Fruit fly (Drosophila melanogaster) whole organism, embryonic: ENCODE data around the gene CG13455.

Experiments used
- Antp ChIP-seq: fragments of 200-800 bp; sonication (Bioruptor generic); optimal IDR thresholded peaks from 3 replicates; lab custom pipeline; 2016; ENCODE audit warnings: missing biosample characterization, missing genetic modification characterization
- Bteb2 ChIP-seq: fragments of 200-800 bp; sonication (Bioruptor generic); optimal IDR thresholded peaks from 2 replicates; lab custom pipeline; 2016; ENCODE audit warnings: missing biosample characterization, missing genetic modification characterization
- CG10147 ChIP-seq: fragments of 200-800 bp; sonication (Bioruptor generic); optimal IDR thresholded peaks from 2 replicates; lab custom pipeline; 2019; ENCODE audit warnings: missing biosample characterization, mild to moderate bottlenecking, missing genetic modification characterization, moderate library complexity
- CG10462 ChIP-seq: fragments of 200-800 bp; sonication (Bioruptor generic); optimal IDR thresholded peaks from 2 replicates; lab custom pipeline; 2016; ENCODE audit warnings: missing biosample characterization, missing genetic modification characterization
- CG10654 ChIP-seq: fragments of 200-800 bp; sonication (Bioruptor generic); optimal IDR thresholded peaks from 2 replicates; lab custom pipeline; 2016; ENCODE audit warnings: missing biosample characterization, missing genetic modification characterization
- CG11247 ChIP-seq: fragments of 200-800 bp; sonication (Bioruptor generic); IDR thresholded peaks from 2 replicates; pipeline ENCODE4 v1.3.6; 2022; ENCODE audit warnings: missing biosample characterization, missing genetic modification characterization
- CG11456 ChIP-seq: fragments of 200-800 bp; sonication (Bioruptor generic); IDR thresholded peaks from 3 replicates; pipeline ENCODE4 v1.3.6; 2022; ENCODE audit warnings: missing biosample characterization, missing genetic modification characterization
- CG11696 ChIP-seq: fragments of 200-800 bp; sonication (Bioruptor generic); IDR thresholded peaks from 2 replicates; pipeline ENCODE4 v1.3.6; 2022; ENCODE audit warnings: missing biosample characterization, missing genetic modification characterization
- CG12219 ChIP-seq: fragments of 200-800 bp; sonication (Bioruptor generic); optimal IDR thresholded peaks from 3 replicates; lab custom pipeline; 2018; ENCODE audit warnings: missing biosample characterization, mild to moderate bottlenecking, missing genetic modification characterization
- CG13624 ChIP-seq: fragments of 200-800 bp; sonication (Bioruptor generic); optimal IDR thresholded peaks from 2 replicates; lab custom pipeline; 2016; ENCODE audit warnings: missing biosample characterization, missing genetic modification characterization
- CG14050 ChIP-seq: fragments of 200-800 bp; sonication (Bioruptor generic); IDR thresholded peaks from 3 replicates; pipeline ENCODE4 v1.3.6; 2022; ENCODE audit warnings: missing biosample characterization, missing genetic modification characterization
- CG14667 ChIP-seq: fragments of 200-800 bp; sonication (Bioruptor generic); IDR thresholded peaks from 2 replicates; pipeline ENCODE4 v1.3.6; 2022; ENCODE audit warnings: missing biosample characterization, missing genetic modification characterization
- CG14965 ChIP-seq: fragments of 200-800 bp; sonication (Bioruptor generic); optimal IDR thresholded peaks from 2 replicates; lab custom pipeline; 2016; ENCODE audit warnings: missing biosample characterization, missing genetic modification characterization, borderline replicate concordance
- CG1602 ChIP-seq: fragments of 200-800 bp; sonication (Bioruptor generic); optimal IDR thresholded peaks from 3 replicates; lab custom pipeline; 2016; ENCODE audit warnings: missing biosample characterization, missing genetic modification characterization
- CG16813 ChIP-seq: fragments of 200-800 bp; sonication (Bioruptor generic); IDR thresholded peaks from 3 replicates; pipeline ENCODE4 v1.3.6; 2022; ENCODE audit warnings: missing biosample characterization, missing genetic modification characterization; ENCODE audit not compliant: partially characterized antibody
- CG17912 ChIP-seq: fragments of 200-800 bp; sonication (Bioruptor generic); optimal IDR thresholded peaks from 2 replicates; lab custom pipeline; 2018; ENCODE audit warnings: missing biosample characterization, mild to moderate bottlenecking, missing genetic modification characterization
- CG18764 ChIP-seq: fragments of 200-800 bp; sonication (Bioruptor generic); optimal IDR thresholded peaks from 3 replicates; lab custom pipeline; 2016; ENCODE audit warnings: missing biosample characterization, missing genetic modification characterization
- CG2199 ChIP-seq: fragments of 200-800 bp; sonication (Bioruptor generic); IDR thresholded peaks from 3 replicates; pipeline ENCODE4 v1.3.6; 2022; ENCODE audit warnings: missing biosample characterization, missing genetic modification characterization
- CG2202 ChIP-seq: fragments of 200-800 bp; sonication (Bioruptor generic); optimal IDR thresholded peaks from 2 replicates; lab custom pipeline; 2018; ENCODE audit warnings: missing biosample characterization, mild to moderate bottlenecking, missing genetic modification characterization
- CG33213 ChIP-seq: fragments of 200-800 bp; sonication (Bioruptor generic); optimal IDR thresholded peaks from 3 replicates; lab custom pipeline; 2016; ENCODE audit warnings: missing biosample characterization, missing genetic modification characterization
- CG4617 ChIP-seq: fragments of 200-800 bp; sonication (Bioruptor generic); optimal IDR thresholded peaks from 3 replicates; lab custom pipeline; 2016; ENCODE audit warnings: missing biosample characterization, missing genetic modification characterization, borderline replicate concordance
- CG4707 ChIP-seq: fragments of 200-800 bp; sonication (Bioruptor generic); optimal IDR thresholded peaks from 2 replicates; lab custom pipeline; 2018; ENCODE audit warnings: missing biosample characterization, mild to moderate bottlenecking, missing genetic modification characterization, moderate library complexity
- CG5953 ChIP-seq: fragments of 200-800 bp; sonication (Bioruptor generic); IDR thresholded peaks from 2 replicates; pipeline ENCODE4 v1.3.6; 2022; ENCODE audit warnings: missing biosample characterization, missing genetic modification characterization
- Dll ChIP-seq: fragments of 200-800 bp; sonication (Bioruptor generic); IDR thresholded peaks from 4 replicates; pipeline ENCODE4 v1.3.6; 2022; ENCODE audit warnings: missing biosample characterization, missing genetic modification characterization; ENCODE audit not compliant: partially characterized antibody
- Ets65A ChIP-seq: fragments of 200-800 bp; sonication (Bioruptor generic); peaks from one replicate; lab custom pipeline; 2016; ENCODE audit warnings: missing biosample characterization, missing genetic modification characterization
- Fer2 ChIP-seq: fragments of 200-800 bp; sonication (Bioruptor generic); optimal IDR thresholded peaks from 2 replicates; lab custom pipeline; 2018; ENCODE audit warnings: missing biosample characterization, mild to moderate bottlenecking, missing genetic modification characterization, moderate library complexity
- Hmr ChIP-seq: fragments of 200-800 bp; sonication (Bioruptor generic); optimal IDR thresholded peaks from 3 replicates; lab custom pipeline; 2017; ENCODE audit warnings: mild to moderate bottlenecking, missing biosample characterization, missing genetic modification reagents, missing genetic modification characterization
- Hr51 ChIP-seq, 2 experiments: fragments of 200-800 bp; sonication (Bioruptor generic); optimal IDR thresholded peaks; 2 replicates in 1 of 2; 3 replicates in 1 of 2; lab custom pipeline; 2016 to 2018; ENCODE audit warnings: missing biosample characterization in 2 of 2, missing genetic modification characterization in 2 of 2, mild to moderate bottlenecking in 1 of 2, moderate library complexity in 1 of 2
- Max ChIP-seq: fragments of 200-800 bp; sonication (Bioruptor generic); optimal IDR thresholded peaks from 2 replicates; lab custom pipeline; 2016; ENCODE audit warnings: missing biosample characterization, mild to moderate bottlenecking, missing genetic modification characterization
- Optix ChIP-seq: fragments of 200-800 bp; sonication (Bioruptor generic); IDR thresholded peaks from 3 replicates; pipeline ENCODE4 v1.3.6; 2022; ENCODE audit warnings: missing biosample characterization, missing genetic modification characterization
- Ravus ChIP-seq: fragments of 200-800 bp; sonication (Bioruptor generic); IDR thresholded peaks from 2 replicates; pipeline ENCODE4 v1.3.6; 2022; ENCODE audit warnings: missing biosample characterization, missing genetic modification characterization
- Spps ChIP-seq: fragments of 200-800 bp; sonication (Bioruptor generic); optimal IDR thresholded peaks from 2 replicates; lab custom pipeline; 2018; ENCODE audit warnings: missing biosample characterization, mild to moderate bottlenecking, missing genetic modification characterization
- Taf1 ChIP-seq: fragments of 200-800 bp; sonication (Bioruptor generic); IDR thresholded peaks from 2 replicates; pipeline ENCODE4 v1.3.6; 2022; ENCODE audit warnings: missing biosample characterization, missing genetic modification characterization
- br ChIP-seq: fragments of >200 bp; optimal IDR thresholded peaks from 2 replicates; lab custom pipeline; 2017
- cg ChIP-seq: fragments of 200-800 bp; sonication (Bioruptor generic); optimal IDR thresholded peaks from 3 replicates; lab custom pipeline; 2019; ENCODE audit warnings: missing biosample characterization, mild to moderate bottlenecking, missing genetic modification characterization, moderate library complexity
- crol ChIP-seq: fragments of 200-800 bp; sonication (Bioruptor generic); IDR thresholded peaks from 2 replicates; pipeline ENCODE4 v1.3.6; 2022; ENCODE audit warnings: missing biosample characterization, missing genetic modification characterization
- dan ChIP-seq: fragments of 200-800 bp; sonication (Bioruptor generic); IDR thresholded peaks from 2 replicates; pipeline ENCODE4 v1.3.6; 2022; ENCODE audit warnings: missing biosample characterization, missing genetic modification characterization
- dysf ChIP-seq: fragments of 200-800 bp; sonication (Bioruptor generic); IDR thresholded peaks from 3 replicates; pipeline ENCODE4 v1.3.6; 2022; ENCODE audit warnings: missing biosample characterization, missing genetic modification characterization
- ems ChIP-seq: fragments of 200-800 bp; sonication (Bioruptor generic); optimal IDR thresholded peaks from 3 replicates; lab custom pipeline; 2016; ENCODE audit warnings: missing biosample characterization, missing genetic modification characterization
- fd64A ChIP-seq: fragments of 200-800 bp; sonication (Bioruptor generic); optimal IDR thresholded peaks from 3 replicates; lab custom pipeline; 2018; ENCODE audit warnings: missing biosample characterization, mild to moderate bottlenecking, missing genetic modification characterization
- fu2 ChIP-seq: fragments of 200-800 bp; sonication (Bioruptor generic); optimal IDR thresholded peaks from 2 replicates; lab custom pipeline; 2016; ENCODE audit warnings: missing biosample characterization, missing genetic modification characterization
- insv ChIP-seq, 2 experiments: fragments of 200-800 bp; sonication (Bioruptor generic); optimal IDR thresholded peaks; 3 replicates each; lab custom pipeline; 2016 to 2018; ENCODE audit warnings: missing biosample characterization in 2 of 2, missing genetic modification characterization in 2 of 2
- lilli ChIP-seq: fragments of 200-800 bp; sonication (Bioruptor generic); optimal IDR thresholded peaks from 3 replicates; lab custom pipeline; 2016; ENCODE audit warnings: missing biosample characterization, missing genetic modification characterization
- mirr ChIP-seq: fragments of 200-800 bp; sonication (Bioruptor generic); optimal IDR thresholded peaks from 3 replicates; lab custom pipeline; 2018; ENCODE audit warnings: missing biosample characterization, mild to moderate bottlenecking, missing genetic modification characterization
- phol ChIP-seq: fragments of 200-800 bp; sonication (Bioruptor generic); optimal IDR thresholded peaks from 3 replicates; lab custom pipeline; 2018; ENCODE audit warnings: missing biosample characterization, mild to moderate bottlenecking, missing genetic modification characterization, moderate library complexity
- scrt ChIP-seq: fragments of 200-800 bp; sonication (Bioruptor generic); optimal IDR thresholded peaks from 2 replicates; lab custom pipeline; 2018; ENCODE audit warnings: missing biosample characterization, mild to moderate bottlenecking, missing genetic modification characterization, moderate library complexity
- slbo ChIP-seq: fragments of 200-800 bp; sonication (Bioruptor generic); IDR thresholded peaks from 2 replicates; pipeline ENCODE4 v1.3.6; 2022; ENCODE audit warnings: missing biosample characterization, missing genetic modification characterization
- slp2 ChIP-seq: fragments of 200-800 bp; sonication (Bioruptor generic); optimal IDR thresholded peaks from 2 replicates; lab custom pipeline; 2016; ENCODE audit warnings: missing biosample characterization, missing genetic modification characterization
- tio ChIP-seq: fragments of 200-800 bp; sonication (Bioruptor generic); optimal IDR thresholded peaks from 2 replicates; lab custom pipeline; 2017; ENCODE audit warnings: missing biosample characterization, missing genetic modification characterization, inconsistent platforms
- zfh1 ChIP-seq: fragments of 200-800 bp; sonication (Bioruptor generic); IDR thresholded peaks from 3 replicates; pipeline ENCODE4 v1.3.6; 2022; ENCODE audit warnings: missing biosample characterization, missing genetic modification characterization

Gene CG13455

DNA sequence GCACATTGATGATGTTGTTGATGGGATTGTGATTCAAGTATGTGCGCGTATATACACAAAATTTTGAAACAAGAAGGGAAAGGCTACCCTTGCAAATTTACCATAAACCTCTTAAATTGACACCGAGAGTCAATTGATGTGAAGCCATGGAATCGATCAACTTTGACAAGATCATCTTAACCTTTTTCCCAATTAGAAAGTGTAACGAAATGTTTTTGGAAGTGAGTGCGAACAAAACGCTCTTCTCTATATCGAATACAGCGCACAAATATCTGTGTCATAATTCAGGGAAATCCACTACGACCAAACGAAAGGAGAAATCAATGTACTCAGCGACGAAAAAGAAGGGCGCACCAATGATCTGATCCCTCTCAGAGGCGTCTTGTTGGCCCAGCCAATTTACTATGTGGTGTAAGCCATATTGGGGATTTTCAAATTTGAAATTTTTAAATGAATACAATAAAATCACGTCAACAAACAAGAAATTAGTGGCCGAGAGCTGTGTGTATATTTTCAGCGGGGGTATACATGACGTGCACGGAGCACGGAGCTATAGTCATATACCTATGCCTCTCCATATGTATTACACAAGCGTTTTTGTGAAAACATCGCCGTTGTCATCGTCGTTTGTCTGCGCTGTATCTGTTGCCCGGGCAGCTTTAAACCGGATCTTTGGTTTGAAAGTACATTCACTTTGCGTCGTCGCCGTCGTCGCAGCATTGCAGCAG is 37.2 kb downstream of the CG13455 start (continued):
- TF ChIP-seq CG14667 (GFP tag; lab: Robert Waterston, UW) (no peak), CG5953 (GFP tag; lab: Robert Waterston, UW) (no peak), CG33213 (no peak), scrt (no peak), lilli (GFP tag; lab: Kevin White, UChicago) (peak; percentile 29), CG4707 (GFP tag; lab: Kevin White, UChicago) (peak; percentile 24), zfh1 (peak; percentile 20; the same call in 1 of the 3 replicates), Hmr (GFP tag; lab: Kevin White, UChicago) (no peak), Taf1 (GFP tag; lab: Robert Waterston, UW) (no peak), CG2199 (GFP tag; lab: Robert Waterston, UW) (0 out of 3 replicates have a peak, but pooled peaks have one; percentile 26), insv (GFP tag; optimal IDR thresholded peaks at IDR 0.05; lab: Kevin White, UChicago) (no peak), dan (GFP tag; lab: Robert Waterston, UW) (no peak), CG16813 (GFP tag; lab: Robert Waterston, UW) (no peak), Antp (GFP tag; lab: Kevin White, UChicago) (peak; percentile 38), Ets65A (GFP tag; lab: Kevin White, UChicago) (peak; percentile 85), CG14050 (no peak), CG4617 (GFP tag; lab: Kevin White, UChicago) (no peak), Optix (GFP tag; lab: Robert Waterston, UW) (peak; percentile 41; the same call in 1 of the 3 replicates), CG10462 (GFP tag; lab: Kevin White, UChicago) (no peak), slbo (GFP tag; lab: Robert Waterston, UW) (0 out of 2 replicates have a peak, but pooled peaks have one; percentile 5), Dll (GFP tag; lab: Robert Waterston, UW) (no peak), CG2202 (tag; lab: Kevin White, UChicago) (no peak), CG11247 (GFP tag; lab: Robert Waterston, UW) (peak; percentile 14; the same call in 1 of the 2 replicates), slp2 (GFP tag; lab: Kevin White, UChicago) (no peak), CG11456 (no peak), Max (GFP tag; lab: Kevin White, UChicago) (peak; percentile 1), Bteb2 (GFP tag; lab: Kevin White, UChicago) (no peak), fd64A (GFP tag; lab: Kevin White, UChicago) (peak; percentile 42), phol (tag; lab: Kevin White, UChicago) (peak; percentile 10), CG10654 (GFP tag; lab: Kevin White, UChicago) (no peak), CG17912 (GFP tag; lab: Kevin White, UChicago) (no peak), cg (GFP tag; lab: Kevin White, UChicago) (no peak), CG18764 (GFP tag; lab: Kevin White, UChicago) (no peak), br (lab: Kevin White, UChicago) (no peak), CG12219 (peak; percentile 19), dysf (GFP tag; lab: Robert Waterston, UW) (peak; percentile 53), tio (GFP tag; lab: Kevin White, UChicago) (no peak), CG14965 (GFP tag; lab: Kevin White, UChicago) (no peak), fu2 (GFP tag; lab: Kevin White, UChicago) (no peak), Spps (tag; lab: Kevin White, UChicago) (peak; percentile 34), CG10147 (no peak), CG1602 (GFP tag; lab: Kevin White, UChicago) (no peak), ems (GFP tag; lab: Kevin White, UChicago) (peak; percentile 26), CG13624 (peak; percentile 1), Fer2 (no peak), mirr (GFP tag; lab: Kevin White, UChicago) (no peak), CG11696 (GFP tag; lab: Robert Waterston, UW) (peak; percentile 28; the same call in 1 of the 2 replicates), Ravus (no peak), crol (GFP tag; lab: Robert Waterston, UW) (no peak), Hr51 (GFP tag; optimal IDR thresholded peaks at IDR 0.05; lab: Kevin White, UChicago) (peak in 1 of 2 experiments; percentile 65)
